Worm (Caenorhabditis elegans) whole organism, L2 larva: ENCODE results near the gene B0524.5.

Experiments
- R02D3.7 ChIP-seq: fragments of 150-350 bp; optimal IDR thresholded peaks from 2 replicates; lab custom pipeline; 2014; ENCODE audit warnings: missing biosample characterization, missing genetic modification characterization
- ceh-16 ChIP-seq: fragments of 150-350 bp; optimal IDR thresholded peaks from 2 replicates; lab custom pipeline; 2014; ENCODE audit warnings: missing biosample characterization, missing genetic modification characterization
- ceh-82 ChIP-seq: fragments of 150-350 bp; optimal IDR thresholded peaks from 2 replicates; lab custom pipeline; 2014; ENCODE audit warnings: missing biosample characterization, missing genetic modification characterization
- mbf-1 ChIP-seq: sonication (generic microtip); optimal IDR thresholded peaks from 2 replicates; lab custom pipeline; 2017; ENCODE audit warnings: missing biosample characterization, missing genetic modification characterization
- nhr-11 ChIP-seq: fragments of 150-350 bp; optimal IDR thresholded peaks from 2 replicates; lab custom pipeline; 2014; ENCODE audit warnings: missing biosample characterization, missing genetic modification characterization
- nhr-23 ChIP-seq: fragments of 150-350 bp; optimal IDR thresholded peaks from 2 replicates; lab custom pipeline; 2014; ENCODE audit warnings: missing biosample characterization, missing genetic modification reagents, missing genetic modification characterization
- nhr-6 ChIP-seq: fragments of 150-350 bp; optimal IDR thresholded peaks from 2 replicates; lab custom pipeline; 2014; ENCODE audit warnings: missing biosample characterization, missing genetic modification characterization
- snpc-4 ChIP-seq: fragments of 150-350 bp; optimal IDR thresholded peaks from 2 replicates; lab custom pipeline; 2014; ENCODE audit warnings: missing biosample characterization, missing genetic modification characterization
- unc-62 ChIP-seq: fragments of 150-350 bp; optimal IDR thresholded peaks from 2 replicates; lab custom pipeline; 2014; ENCODE audit warnings: missing biosample characterization, missing genetic modification reagents, missing genetic modification characterization
- zag-1 ChIP-seq: fragments of 150-350 bp; optimal IDR thresholded peaks from 2 replicates; lab custom pipeline; 2014; ENCODE audit warnings: missing biosample characterization, missing genetic modification characterization
- ztf-11 ChIP-seq: sonication (generic microtip); optimal IDR thresholded peaks from 2 replicates; lab custom pipeline; 2017; ENCODE audit warnings: missing biosample characterization, missing genetic modification characterization

DNA sequence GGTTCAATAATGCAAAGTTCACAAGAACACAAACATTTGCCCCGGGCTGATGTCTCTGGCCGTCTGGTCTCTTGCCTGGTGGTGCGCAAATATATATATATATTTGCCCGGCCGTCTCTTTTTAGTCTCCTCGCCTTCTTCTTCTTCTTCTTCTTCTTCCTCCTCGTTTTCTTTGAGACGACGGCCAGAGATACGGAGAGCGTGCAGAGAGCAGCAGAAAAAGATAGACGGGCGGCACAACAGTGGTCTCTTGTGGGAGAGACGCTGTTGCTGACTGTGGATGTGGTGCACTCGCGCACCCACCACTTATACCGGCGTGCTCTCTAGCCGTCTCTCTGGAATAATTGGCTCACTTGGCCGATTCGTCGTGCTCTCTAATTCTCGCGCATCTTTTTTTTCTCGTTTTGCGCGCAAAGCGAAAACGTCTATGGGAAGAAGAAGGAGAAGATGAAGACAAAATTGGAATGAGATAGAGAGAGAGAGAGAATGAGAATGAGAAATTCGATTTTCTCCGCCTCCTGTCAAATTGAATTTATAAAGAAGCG lies 27.5 kb upstream of the B0524.5 start:
- TF ChIP-seq mbf-1 (tag; lab: Kevin White, UChicago): peak; percentile 1
- peak; percentile 31 for TF ChIP-seq R02D3.7 (tag; lab: Kevin White, UChicago)
- TF ChIP-seq ceh-82: peak; percentile 57
- TF ChIP-seq ztf-11: peak; percentile 36
- peak; percentile 85 for TF ChIP-seq ceh-16 (tag; lab: Kevin White, UChicago)
- peak; percentile 86 for TF ChIP-seq snpc-4 (tag; lab: Kevin White, UChicago)
- TF ChIP-seq unc-62 (GFP tag; lab: Kevin White, UChicago): peak; percentile 48
- no peak for TF ChIP-seq nhr-23 (tag; lab: Kevin White, UChicago)
- TF ChIP-seq nhr-11 (tag; lab: Kevin White, UChicago): no peak
- TF ChIP-seq nhr-6: peak; percentile 86
- peak; percentile 85 for TF ChIP-seq zag-1
